Worm (Caenorhabditis elegans): ENCODE measurements around the gene C27D6.11.

DNA sequence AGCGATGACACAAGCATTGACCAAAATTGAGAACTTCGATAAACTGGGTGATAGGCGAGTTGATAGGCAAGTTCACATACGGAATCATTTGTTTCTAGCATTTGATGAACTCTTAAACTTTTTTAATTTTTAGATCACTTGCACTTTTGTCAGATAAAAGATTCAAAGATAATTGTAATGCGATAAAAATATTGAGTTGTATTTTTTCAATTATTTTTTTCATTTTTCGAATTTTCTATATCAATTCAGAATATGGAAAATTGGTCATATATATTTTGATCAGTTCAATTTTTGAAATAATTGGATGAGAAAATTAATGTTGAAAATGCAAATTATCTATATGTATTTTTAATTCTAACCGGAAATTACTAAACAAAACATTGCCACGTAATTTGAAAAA lies 5.7 kb upstream of the C27D6.11 start, which contains the start of gene srb-3:
- TF ChIP-seq nhr-237 (tag; optimal IDR thresholded peaks at IDR 0.05) (no peak), pha-4 (tag; optimal IDR thresholded peaks at IDR 0.05) (no peak), unc-62 (GFP tag; optimal IDR thresholded peaks at IDR 0.05) (no peak), snpc-4 (tag; optimal IDR thresholded peaks at IDR 0.05) (no peak), sptf-1 (tag; optimal IDR thresholded peaks at IDR 0.05) (no peak), elt-3 (tag; optimal IDR thresholded peaks at IDR 0.05) (no peak), nhr-12 (tag; optimal IDR thresholded peaks at IDR 0.05) (no peak), nhr-2 (tag; optimal IDR thresholded peaks at IDR 0.05) (no peak), lin-13 (tag; optimal IDR thresholded peaks at IDR 0.05) (no peak), M03D4.4 (tag; optimal IDR thresholded peaks at IDR 0.05) (no peak), zip-8 (tag; optimal IDR thresholded peaks at IDR 0.05) (no peak)

All from whole organism, mixed stage, embryonic.